Worm (Caenorhabditis elegans) whole organism, L2 larva: Measurements from ENCODE around the gene D1086.3.

ENCODE experiments used
- ama-1 ChIP-seq: fragments of 150-350 bp; optimal IDR thresholded peaks from 2 replicates; lab custom pipeline; 2018; ENCODE audit warnings: inconsistent platforms
- lin-11 ChIP-seq: fragments of 150-350 bp; sonication (generic microtip); optimal IDR thresholded peaks from 2 replicates; lab custom pipeline; 2014; ENCODE audit warnings: missing biosample characterization, missing genetic modification characterization, inconsistent platforms, mixed read lengths
- nhr-10 ChIP-seq: sonication (generic microtip); optimal IDR thresholded peaks from 2 replicates; lab custom pipeline; 2017; ENCODE audit warnings: missing biosample characterization, missing genetic modification characterization

DNA sequence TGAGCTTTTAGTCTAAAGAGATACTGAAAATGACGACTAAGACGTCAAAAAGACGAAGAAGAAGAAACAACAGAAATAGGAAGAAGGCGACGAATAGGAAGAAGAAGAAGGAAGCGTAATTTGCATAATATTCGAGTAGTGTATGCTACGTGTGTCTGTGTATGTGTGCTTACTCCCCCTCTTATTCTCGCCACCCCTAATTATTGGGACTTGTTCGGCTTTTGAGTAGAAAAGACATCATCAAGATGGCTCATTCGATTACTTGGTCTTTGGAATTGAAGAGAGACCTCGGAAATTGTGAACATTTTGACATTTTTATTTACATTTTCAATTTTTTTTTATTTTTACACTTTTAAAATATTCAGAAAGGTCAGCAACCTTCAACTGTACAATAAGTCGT, 37.6 kb downstream of the D1086.3 start:
- no peak for TF ChIP-seq ama-1 (lab: Kevin White, UChicago)
- no peak for TF ChIP-seq nhr-10 (tag; lab: Kevin White, UChicago)
- no peak for TF ChIP-seq lin-11 (tag; lab: Kevin White, UChicago)
